Worm (Caenorhabditis elegans): ENCODE results near the gene polh-1.

DNA sequence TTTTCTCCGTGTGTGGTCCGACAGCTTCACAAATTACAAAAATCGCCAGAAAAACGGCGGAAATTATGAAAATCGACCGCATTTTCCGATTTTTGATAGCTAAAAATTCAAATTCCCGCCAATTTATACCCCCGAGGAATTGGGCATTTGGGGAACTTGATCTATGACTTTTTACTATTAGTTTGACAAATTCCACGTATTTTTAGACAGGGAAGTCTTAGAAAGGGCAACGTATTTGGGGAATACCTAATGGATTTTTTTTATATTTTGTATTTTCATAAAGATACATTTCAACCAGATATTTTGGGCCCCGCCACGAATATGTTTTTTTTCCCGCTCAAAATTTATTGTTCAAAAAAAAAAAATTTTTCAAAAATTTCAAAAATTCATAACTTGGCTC, 34.8 kb upstream of the polh-1 start, which contains the start of gene Y39A3B.7:
- TF ChIP-seq ama-1 (optimal IDR thresholded peaks at IDR 0.05) (no peak), nhr-11 (tag; optimal IDR thresholded peaks at IDR 0.05) (no peak), dmd-4 (tag; optimal IDR thresholded peaks at IDR 0.05; ENCODE audit: borderline replicate concordance) (no peak), pha-4 (tag; optimal IDR thresholded peaks at IDR 0.05) (no peak), lim-6 (tag; optimal IDR thresholded peaks at IDR 0.05) (no peak), Y22D7AL.16 (tag; optimal IDR thresholded peaks at IDR 0.05) (no peak), syd-9 (tag; optimal IDR thresholded peaks at IDR 0.05) (no peak), ceh-2 (tag; optimal IDR thresholded peaks at IDR 0.05) (no peak), ceh-9 (tag; optimal IDR thresholded peaks at IDR 0.05) (no peak), ceh-31 (tag; optimal IDR thresholded peaks at IDR 0.05) (no peak)

Data from whole organism, late embryonic.